Worm (Caenorhabditis elegans): ENCODE data around the gene C07H6.9.

DNA sequence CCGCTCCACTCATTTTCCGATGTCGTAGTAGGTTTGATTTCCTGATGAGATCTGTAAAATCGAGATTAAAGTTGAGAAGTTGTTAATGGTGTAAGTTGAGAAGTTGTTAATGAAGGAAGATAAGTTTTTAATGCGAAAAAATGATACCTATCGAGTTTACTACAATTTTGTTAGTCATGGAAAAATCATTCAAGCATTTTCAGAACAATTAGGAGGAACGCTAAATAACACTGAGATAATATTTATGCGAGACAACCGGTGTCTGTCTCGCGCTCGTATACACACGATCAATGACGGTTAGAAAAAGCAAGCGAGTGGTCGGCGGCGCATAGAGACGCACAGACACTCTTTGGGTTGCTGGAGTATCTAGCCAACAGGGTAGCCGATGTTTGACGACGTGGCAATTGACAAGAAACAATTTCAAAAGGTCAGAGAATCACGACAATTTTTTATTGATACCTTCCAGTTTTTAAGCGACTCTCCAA, 1.4 kb downstream of the C07H6.9 start, which contains the start of gene cgh-1:
- TF ChIP-seq ceh-88 (GFP tag; IDR thresholded peaks at IDR 0.05) = no peak
- no peak for TF ChIP-seq irx-1 (tag; optimal IDR thresholded peaks at IDR 0.05)
- no peak for TF ChIP-seq tbx-2 (tag; optimal IDR thresholded peaks at IDR 0.05)
- TF ChIP-seq lir-3 (tag; optimal IDR thresholded peaks at IDR 0.05; ENCODE audit: poor library complexity) = no peak
- no peak for TF ChIP-seq lin-39 (tag; optimal IDR thresholded peaks at IDR 0.05)
- TF ChIP-seq ceh-82 (tag; optimal IDR thresholded peaks at IDR 0.05) = no peak
- no peak for TF ChIP-seq hlh-17 (GFP tag; optimal IDR thresholded peaks at IDR 0.05; ENCODE audit: borderline replicate concordance)
